Fruit fly (Drosophila melanogaster) whole organism, prepupa: Measurements from ENCODE around the gene CG31793.

Experiments
- Blimp-1 ChIP-seq: fragments of 200-800 bp; sonication (Bioruptor generic); optimal IDR thresholded peaks from 3 replicates; lab custom pipeline; 2017; ENCODE audit warnings: missing biosample characterization, missing genetic modification characterization, mild to moderate bottlenecking, moderate library complexity, missing genetic modification reagents
- CG10631 ChIP-seq: fragments of 200-800 bp; sonication (Bioruptor generic); optimal IDR thresholded peaks from 2 replicates; lab custom pipeline; 2016; ENCODE audit warnings: missing biosample characterization, missing genetic modification characterization
- CG11294 ChIP-seq: fragments of 200-800 bp; sonication (Bioruptor generic); IDR thresholded peaks from 2 replicates; pipeline ENCODE4 v1.3.6; 2022; ENCODE audit warnings: missing biosample characterization, missing genetic modification characterization
- CG11762 ChIP-seq: fragments of 200-800 bp; sonication (Bioruptor generic); optimal IDR thresholded peaks from 3 replicates; lab custom pipeline; 2016; ENCODE audit warnings: missing biosample characterization, missing genetic modification characterization; ENCODE audit not compliant: insufficient read depth
- CG11902 ChIP-seq: fragments of 200-800 bp; sonication (Bioruptor generic); optimal IDR thresholded peaks from 3 replicates; lab custom pipeline; 2016; ENCODE audit warnings: missing biosample characterization, missing genetic modification characterization
- CG15336 ChIP-seq: fragments of 200-800 bp; sonication (Bioruptor generic); IDR thresholded peaks from 2 replicates; pipeline ENCODE4 v1.3.6; 2022; ENCODE audit warnings: missing biosample characterization, missing genetic modification characterization
- CG1621 ChIP-seq: fragments of 200-800 bp; sonication (Bioruptor generic); optimal IDR thresholded peaks from 3 replicates; lab custom pipeline; 2018; ENCODE audit warnings: missing biosample characterization, mild to moderate bottlenecking, missing genetic modification characterization
- CG16779 ChIP-seq: fragments of 200-800 bp; sonication (Bioruptor generic); optimal IDR thresholded peaks from 3 replicates; lab custom pipeline; 2017; ENCODE audit warnings: missing biosample characterization, mild to moderate bottlenecking, missing genetic modification characterization
- CG3032 ChIP-seq: fragments of 200-800 bp; optimal IDR thresholded peaks from 2 replicates; lab custom pipeline; 2019; ENCODE audit warnings: missing biosample characterization, mild to moderate bottlenecking, missing genetic modification characterization, moderate library complexity
- CG34406 ChIP-seq: fragments of 200-800 bp; sonication (Bioruptor generic); optimal IDR thresholded peaks from 3 replicates; lab custom pipeline; 2016; ENCODE audit warnings: missing biosample characterization, missing genetic modification characterization
- CG3919 ChIP-seq: fragments of 200-800 bp; sonication (Bioruptor generic); optimal IDR thresholded peaks from 3 replicates; lab custom pipeline; 2016; ENCODE audit warnings: missing biosample characterization, missing genetic modification characterization
- CG4318 ChIP-seq: fragments of 200-800 bp; sonication (Bioruptor generic); optimal IDR thresholded peaks from 3 replicates; lab custom pipeline; 2017; ENCODE audit warnings: missing biosample characterization, mild to moderate bottlenecking, missing genetic modification characterization
- CG6276 ChIP-seq: fragments of 200-800 bp; sonication (Bioruptor generic); optimal IDR thresholded peaks from 2 replicates; lab custom pipeline; 2017; ENCODE audit warnings: missing biosample characterization, mild to moderate bottlenecking, missing genetic modification characterization
- CG6792 ChIP-seq: fragments of 200-800 bp; sonication (Bioruptor generic); optimal IDR thresholded peaks from 3 replicates; lab custom pipeline; 2016; ENCODE audit warnings: missing biosample characterization, missing genetic modification characterization
- CG7368 ChIP-seq: fragments of 200-800 bp; sonication (Bioruptor generic); optimal IDR thresholded peaks from 3 replicates; lab custom pipeline; 2016; ENCODE audit warnings: missing biosample characterization, missing genetic modification characterization
- CG8119 ChIP-seq: fragments of 200-800 bp; sonication (Bioruptor generic); IDR thresholded peaks from 3 replicates; pipeline ENCODE4 v1.3.6; 2022; ENCODE audit warnings: missing biosample characterization, missing genetic modification characterization
- CG8632 ChIP-seq: fragments of 200-800 bp; sonication (Bioruptor generic); optimal IDR thresholded peaks from 3 replicates; lab custom pipeline; 2016; ENCODE audit warnings: missing biosample characterization, missing genetic modification characterization
- Eip75B ChIP-seq: fragments of 200-800 bp; sonication (Bioruptor generic); optimal IDR thresholded peaks from 3 replicates; lab custom pipeline; 2016; ENCODE audit warnings: missing biosample characterization, missing genetic modification characterization
- Eip78C ChIP-seq: fragments of 200-800 bp; sonication (Bioruptor generic); peaks from one replicate; lab custom pipeline; 2016; ENCODE audit warnings: missing biosample characterization, missing genetic modification characterization
- Gug ChIP-seq: fragments of 200-800 bp; sonication (Bioruptor generic); IDR thresholded peaks from 2 replicates; pipeline ENCODE4 v1.3.6; 2022; ENCODE audit warnings: missing biosample characterization, missing genetic modification characterization
- Hr39 ChIP-seq: fragments of 200-800 bp; sonication (Bioruptor generic); optimal IDR thresholded peaks from 2 replicates; lab custom pipeline; 2016; ENCODE audit warnings: missing biosample characterization, missing genetic modification characterization
- Hr4 ChIP-seq: fragments of 200-800 bp; sonication (Bioruptor generic); optimal IDR thresholded peaks from 3 replicates; lab custom pipeline; 2016; ENCODE audit warnings: missing biosample characterization, missing genetic modification characterization
- Lpt ChIP-seq: fragments of 200-800 bp; sonication (Bioruptor generic); optimal IDR thresholded peaks from 3 replicates; lab custom pipeline; 2016; ENCODE audit warnings: missing biosample characterization, missing genetic modification characterization
- Met ChIP-seq: fragments of 200-800 bp; sonication (Bioruptor generic); optimal IDR thresholded peaks from 3 replicates; lab custom pipeline; 2016; ENCODE audit warnings: missing biosample characterization, missing genetic modification characterization
- OdsH ChIP-seq: fragments of 200-800 bp; sonication (Bioruptor generic); optimal IDR thresholded peaks from 3 replicates; lab custom pipeline; 2016; ENCODE audit warnings: missing biosample characterization, missing genetic modification characterization
- Smox ChIP-seq: fragments of 200-800 bp; sonication (Bioruptor generic); optimal IDR thresholded peaks from 3 replicates; lab custom pipeline; 2016; ENCODE audit warnings: missing biosample characterization, missing genetic modification characterization
- Sox102F ChIP-seq: fragments of 200-800 bp; sonication (Bioruptor generic); optimal IDR thresholded peaks from 2 replicates; lab custom pipeline; 2016; ENCODE audit warnings: missing biosample characterization, mild to moderate bottlenecking, missing genetic modification characterization
- Sox14 ChIP-seq: fragments of 200-800 bp; sonication (Bioruptor generic); optimal IDR thresholded peaks from 3 replicates; lab custom pipeline; 2016; ENCODE audit warnings: missing biosample characterization, missing genetic modification characterization
- achi ChIP-seq: fragments of 200-800 bp; sonication (Bioruptor generic); optimal IDR thresholded peaks from 3 replicates; lab custom pipeline; 2016; ENCODE audit warnings: missing biosample characterization, missing genetic modification characterization
- acj6 ChIP-seq: fragments of 200-800 bp; sonication (Bioruptor generic); optimal IDR thresholded peaks from 3 replicates; lab custom pipeline; 2016; ENCODE audit warnings: missing biosample characterization, missing genetic modification characterization
- cyc ChIP-seq: fragments of 200-800 bp; sonication (Bioruptor generic); optimal IDR thresholded peaks from 3 replicates; lab custom pipeline; 2016; ENCODE audit warnings: missing biosample characterization, missing genetic modification characterization
- dsx ChIP-seq: fragments of 200-800 bp; optimal IDR thresholded peaks from 3 replicates; lab custom pipeline; 2019; ENCODE audit warnings: missing biosample characterization, mild to moderate bottlenecking, missing genetic modification characterization, moderate library complexity; ENCODE audit not compliant: poor library complexity, severe bottlenecking
- esn ChIP-seq: fragments of 200-800 bp; sonication (Bioruptor generic); optimal IDR thresholded peaks from 2 replicates; lab custom pipeline; 2016; ENCODE audit warnings: missing biosample characterization, mild to moderate bottlenecking, missing genetic modification characterization, moderate library complexity
- fd59A ChIP-seq: fragments of 200-800 bp; sonication (Bioruptor generic); optimal IDR thresholded peaks from 2 replicates; lab custom pipeline; 2017; ENCODE audit warnings: missing biosample characterization, mild to moderate bottlenecking, missing genetic modification characterization, missing genetic modification reagents
- fd85E ChIP-seq: fragments of 200-800 bp; sonication (Bioruptor generic); optimal IDR thresholded peaks from 3 replicates; lab custom pipeline; 2016; ENCODE audit warnings: missing biosample characterization, missing genetic modification characterization
- fkh ChIP-seq: fragments of 200-800 bp; sonication (Bioruptor generic); optimal IDR thresholded peaks from 3 replicates; lab custom pipeline; 2017; ENCODE audit warnings: missing biosample characterization, mild to moderate bottlenecking, missing genetic modification characterization, moderate library complexity
- lz ChIP-seq: fragments of 200-800 bp; sonication (Bioruptor generic); optimal IDR thresholded peaks from 3 replicates; lab custom pipeline; 2016; ENCODE audit warnings: missing biosample characterization, missing genetic modification characterization
- net ChIP-seq: fragments of 200-800 bp; sonication (Bioruptor generic); optimal IDR thresholded peaks from 3 replicates; lab custom pipeline; 2016; ENCODE audit warnings: missing biosample characterization, missing genetic modification characterization
- pdm3 ChIP-seq: fragments of 200-800 bp; sonication (Bioruptor generic); optimal IDR thresholded peaks from 3 replicates; lab custom pipeline; 2016; ENCODE audit warnings: missing biosample characterization, missing genetic modification characterization
- salr ChIP-seq, 2 experiments: fragments of 200-800 bp; sonication (Bioruptor generic); optimal IDR thresholded peaks; 3 replicates each; lab custom pipeline; 2016 to 2018; ENCODE audit warnings: missing biosample characterization in 2 of 2, missing genetic modification characterization in 2 of 2, mild to moderate bottlenecking in 1 of 2
- spab ChIP-seq: fragments of 200-800 bp; sonication (Bioruptor generic); optimal IDR thresholded peaks from 2 replicates; lab custom pipeline; 2017; ENCODE audit warnings: missing biosample characterization, mild to moderate bottlenecking, missing genetic modification characterization, missing genetic modification reagents
- ss ChIP-seq, 2 experiments: fragments of 200-800 bp; sonication (Bioruptor generic); optimal IDR thresholded peaks; 2 replicates in 1 of 2; 3 replicates in 1 of 2; lab custom pipeline; 2017 to 2018; ENCODE audit warnings: mild to moderate bottlenecking in 2 of 2, missing biosample characterization in 2 of 2, missing genetic modification characterization in 2 of 2, moderate library complexity in 1 of 2
- svp ChIP-seq: fragments of 200-800 bp; sonication (Bioruptor generic); peaks from one replicate; lab custom pipeline; 2016; ENCODE audit warnings: missing biosample characterization, missing genetic modification characterization
- topi ChIP-seq: fragments of 200-800 bp; sonication (Bioruptor generic); optimal IDR thresholded peaks from 3 replicates; lab custom pipeline; 2016; ENCODE audit warnings: missing biosample characterization, missing genetic modification characterization
- vri ChIP-seq: fragments of 200-800 bp; sonication (Bioruptor generic); optimal IDR thresholded peaks from 3 replicates; lab custom pipeline; 2016; ENCODE audit warnings: missing biosample characterization, mild to moderate bottlenecking, missing genetic modification characterization

CG31793 gene

dm6 chr2L:19045111-19045560, 42.0 kb downstream of the CG31793 start, which contains the start of the genes Ttc19 and Acn (continued):
- peak; percentile 88 for TF ChIP-seq OdsH (GFP tag; lab: Kevin White, UChicago)
- peak; percentile 90 for TF ChIP-seq esn
- no peak for TF ChIP-seq ss (GFP tag; optimal IDR thresholded peaks at IDR 0.05; lab: Kevin White, UChicago)
- peak; percentile 54; the same call in 2 of the 3 replicates for TF ChIP-seq CG8119
- peak; percentile 55 for TF ChIP-seq CG11902 (GFP tag; lab: Kevin White, UChicago)
- peak; percentile 65 for TF ChIP-seq dsx
- peak; percentile 91 for TF ChIP-seq Sox14 (GFP tag; lab: Kevin White, UChicago)
- peak; percentile 59 for TF ChIP-seq CG8632 (GFP tag; lab: Kevin White, UChicago)
- no peak for TF ChIP-seq CG4318 (GFP tag; lab: Kevin White, UChicago)
- peak; percentile 80 for TF ChIP-seq CG34406 (GFP tag; lab: Kevin White, UChicago)
- TF ChIP-seq CG1621 (tag; lab: Kevin White, UChicago): peak; percentile 52
- peak; percentile 86 for TF ChIP-seq Eip75B (GFP tag; lab: Kevin White, UChicago)
- TF ChIP-seq pdm3 (GFP tag; lab: Kevin White, UChicago): peak; percentile 85
- no peak for TF ChIP-seq CG16779 (tag; lab: Kevin White, UChicago)
- peak; percentile 86 for TF ChIP-seq lz (GFP tag; lab: Kevin White, UChicago)
- peak; percentile 81 for TF ChIP-seq topi
- TF ChIP-seq CG6276 (GFP tag; lab: Kevin White, UChicago): no peak
- peak; percentile 51; the same call in 1 of the 2 replicates for TF ChIP-seq CG15336 (GFP tag; lab: Robert Waterston, UW)
- TF ChIP-seq achi (GFP tag; lab: Kevin White, UChicago): peak; percentile 84
- TF ChIP-seq CG7368 (GFP tag; lab: Kevin White, UChicago): no peak
- TF ChIP-seq fkh (GFP tag; lab: Kevin White, UChicago): no peak
- TF ChIP-seq fd59A (GFP tag; lab: Kevin White, UChicago): peak; percentile 27
- peak; percentile 88 for TF ChIP-seq vri
- TF ChIP-seq fd85E (GFP tag; lab: Kevin White, UChicago): no peak
- TF ChIP-seq svp: no peak
- peak; percentile 55 for TF ChIP-seq Lpt (GFP tag; lab: Kevin White, UChicago)
- TF ChIP-seq Hr4: peak; percentile 87

DNA sequence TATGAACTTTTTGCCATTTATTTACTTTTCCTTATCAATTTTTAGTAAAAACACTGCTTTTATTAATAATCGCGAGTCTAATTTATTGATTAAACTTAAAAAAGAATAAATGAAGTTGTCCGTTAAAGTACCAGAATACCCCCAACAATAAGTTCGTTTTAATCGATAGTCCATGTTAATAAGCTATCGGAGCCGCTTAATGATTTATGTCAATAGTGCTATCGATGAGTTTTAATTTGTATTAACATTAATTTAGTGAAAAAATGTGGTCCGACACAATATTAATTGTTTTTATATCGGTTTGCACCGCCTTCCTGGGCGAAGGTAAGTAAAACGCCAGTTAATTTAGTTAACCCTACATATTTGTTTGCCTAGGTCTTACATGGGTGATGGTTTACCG, 45.7 kb downstream of the CG31793 start, which contains the start of gene CG10470:
Gene CG10470, plus strand, starts transcription at position 165 of the 400 bp plus-strand sequence.
- TF ChIP-seq esn (peak; percentile 34), Smox (no peak), CG1621 (tag; lab: Kevin White, UChicago) (peak; percentile 4), CG3032 (tag; lab: Kevin White, UChicago) (peak; percentile 7), Lpt (GFP tag; lab: Kevin White, UChicago) (no peak), dsx (peak; percentile 70), Eip78C (peak; percentile 16)

DNA sequence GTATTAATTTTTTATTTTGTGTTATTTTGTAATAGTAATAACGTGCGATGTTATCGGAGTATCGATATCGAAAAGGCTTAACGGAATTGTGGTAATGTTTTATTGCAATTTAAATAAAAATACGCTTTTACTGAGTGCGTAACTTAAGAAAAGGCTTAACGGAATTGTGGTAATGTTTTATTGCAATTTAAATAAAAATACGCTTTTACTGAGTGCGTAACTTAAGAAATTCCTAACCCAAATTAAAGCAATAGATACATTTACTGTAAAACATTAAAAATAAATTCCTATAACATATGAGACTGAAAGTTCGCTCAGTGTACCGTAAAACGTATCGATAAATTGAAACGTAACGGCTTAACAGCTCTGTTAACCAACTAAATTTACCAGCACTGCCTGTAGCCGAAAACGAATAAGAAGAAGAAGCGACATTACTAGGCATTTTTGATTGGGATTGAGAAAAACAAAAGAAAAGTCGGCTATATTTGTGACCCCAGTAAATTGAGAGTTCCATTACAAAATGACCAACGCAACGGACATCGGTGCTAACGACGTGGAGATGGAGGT, 48.5 kb downstream of the CG31793 start, which contains the start of gene Rpn3:
Gene Rpn3, plus strand, starts transcription at position 257 of the 567 bp plus-strand sequence.
- peak; percentile 82 for TF ChIP-seq topi
- no peak for TF ChIP-seq Smox
- TF ChIP-seq CG11762: peak; percentile 62
- peak; percentile 82 for TF ChIP-seq CG6792 (GFP tag; lab: Kevin White, UChicago)
- TF ChIP-seq fd59A (GFP tag; lab: Kevin White, UChicago): peak; percentile 56
- TF ChIP-seq acj6 (GFP tag; lab: Kevin White, UChicago): peak; percentile 88
- no peak for TF ChIP-seq Sox102F
- peak in 1 of 2 experiments; percentile 1 for TF ChIP-seq salr (GFP tag; optimal IDR thresholded peaks at IDR 0.05; lab: Kevin White, UChicago)
- TF ChIP-seq Lpt (GFP tag; lab: Kevin White, UChicago): peak; percentile 71
- TF ChIP-seq Met (GFP tag; lab: Kevin White, UChicago): peak; percentile 88
- TF ChIP-seq CG10631 (GFP tag; lab: Kevin White, UChicago): no peak
- no peak for TF ChIP-seq Blimp-1
- no peak for TF ChIP-seq CG6276 (GFP tag; lab: Kevin White, UChicago)
- peak; percentile 84 for TF ChIP-seq Eip75B (GFP tag; lab: Kevin White, UChicago)
- TF ChIP-seq CG15336 (GFP tag; lab: Robert Waterston, UW): peak; percentile 86
- TF ChIP-seq CG3919 (GFP tag; lab: Kevin White, UChicago): peak; percentile 82
- peak; percentile 77 for TF ChIP-seq CG7368 (GFP tag; lab: Kevin White, UChicago)
- peak; percentile 86 for TF ChIP-seq Hr39 (GFP tag; lab: Kevin White, UChicago)
- peak; percentile 89 for TF ChIP-seq lz (GFP tag; lab: Kevin White, UChicago)
- peak; percentile 91 for TF ChIP-seq esn
- peak in 1 of 2 experiments; percentile 68 for TF ChIP-seq ss (GFP tag; optimal IDR thresholded peaks at IDR 0.05; lab: Kevin White, UChicago)
- peak; percentile 58; the same call in 1 of the 2 replicates for TF ChIP-seq CG11294 (GFP tag; lab: Robert Waterston, UW)
- no peak for TF ChIP-seq spab (GFP tag; lab: Kevin White, UChicago)
- TF ChIP-seq pdm3 (GFP tag; lab: Kevin White, UChicago): peak; percentile 90
- TF ChIP-seq achi (GFP tag; lab: Kevin White, UChicago): peak; percentile 77
- TF ChIP-seq Gug (GFP tag; lab: Robert Waterston, UW): peak; percentile 77
- TF ChIP-seq cyc (GFP tag; lab: Kevin White, UChicago): peak; percentile 82
- no peak for TF ChIP-seq CG16779 (tag; lab: Kevin White, UChicago)
- TF ChIP-seq net (GFP tag; lab: Kevin White, UChicago): peak; percentile 75
